Fruit fly (Drosophila melanogaster) S2 (cell line): ENCODE measurements around the gene CG17122.

Experiments
- CG8478 ChIP-seq: fragments of >200 bp; optimal IDR thresholded peaks from 2 replicates; lab custom pipeline; 2018
- CTCF ChIP-seq, 2 experiments: fragments of >200 bp; optimal IDR thresholded peaks; 2 replicates each; lab custom pipeline; 2018

- TF ChIP-seq CG8478 (lab: Kevin White, UChicago) (no peak), CTCF (optimal IDR thresholded peaks at IDR 0.05; lab: Kevin White, UChicago) (no peak)
These were observed 6.1 kb upstream of the CG17122 start for dm6 chr3L:20281254-20281653.
